Worm (Caenorhabditis elegans) whole organism, L2 larva: ENCODE results near the gene bbs-4.

Experiments
- C34F6.9 ChIP-seq: fragments of 150-350 bp; optimal IDR thresholded peaks from 2 replicates; lab custom pipeline; 2014; ENCODE audit warnings: missing biosample characterization, missing genetic modification characterization
- F13H6.1 ChIP-seq: sonication (generic microtip); optimal IDR thresholded peaks from 2 replicates; lab custom pipeline; 2016; ENCODE audit warnings: missing genetic modification characterization, missing compliant biosample characterization
- Y55F3AM.14 ChIP-seq: fragments of 200-800 bp; sonication (Bioruptor generic); optimal IDR thresholded peaks from 2 replicates; lab custom pipeline; 2018; ENCODE audit warnings: mild to moderate bottlenecking, missing genetic modification characterization, missing compliant biosample characterization
- ZK546.5 ChIP-seq: sonication (generic microtip); optimal IDR thresholded peaks from 2 replicates; lab custom pipeline; 2017; ENCODE audit warnings: missing biosample characterization, missing genetic modification characterization
- aly-2 ChIP-seq: fragments of 150-350 bp; optimal IDR thresholded peaks from 2 replicates; lab custom pipeline; 2014; ENCODE audit warnings: missing biosample characterization, missing genetic modification characterization
- blmp-1 ChIP-seq: sonication (generic microtip); optimal IDR thresholded peaks from 2 replicates; lab custom pipeline; 2017; ENCODE audit warnings: missing genetic modification characterization, mild to moderate bottlenecking, missing compliant biosample characterization, antibody characterized with exemption, moderate library complexity; ENCODE audit not compliant: insufficient read depth
- crh-2 ChIP-seq: sonication (generic microtip); optimal IDR thresholded peaks from 2 replicates; lab custom pipeline; 2017; ENCODE audit warnings: missing biosample characterization, missing genetic modification characterization
- dmd-4 ChIP-seq: sonication (generic microtip); optimal IDR thresholded peaks from 2 replicates; lab custom pipeline; 2017; ENCODE audit warnings: missing biosample characterization, missing genetic modification characterization
- egl-27 ChIP-seq: sonication (generic microtip); optimal IDR thresholded peaks from 3 replicates; lab custom pipeline; 2017; ENCODE audit warnings: missing biosample characterization, missing genetic modification reagents, missing genetic modification characterization
- elt-3 ChIP-seq: sonication (generic microtip); optimal IDR thresholded peaks from 2 replicates; lab custom pipeline; 2017; ENCODE audit warnings: missing biosample characterization, missing genetic modification characterization
- gmeb-1 ChIP-seq: fragments of 150-350 bp; optimal IDR thresholded peaks from 2 replicates; lab custom pipeline; 2014; ENCODE audit warnings: missing biosample characterization, missing genetic modification characterization
- lin-13 ChIP-seq: fragments of 150-350 bp; optimal IDR thresholded peaks from 2 replicates; lab custom pipeline; 2014; ENCODE audit warnings: missing biosample characterization, missing genetic modification reagents, missing genetic modification characterization
- lin-39 ChIP-seq: fragments of 150-350 bp; optimal IDR thresholded peaks from 2 replicates; lab custom pipeline; 2014; ENCODE audit warnings: missing biosample characterization, missing genetic modification reagents, missing genetic modification characterization
- lsy-2 ChIP-seq, 2 experiments: fragments of 150-350 bp in 1 of 2; sonication (generic microtip) in 1 of 2; optimal IDR thresholded peaks; 2 replicates each; lab custom pipeline; 2014 to 2017; ENCODE audit warnings: missing biosample characterization in 2 of 2, missing genetic modification characterization in 2 of 2
- mab-5 ChIP-seq: fragments of 150-350 bp; optimal IDR thresholded peaks from 2 replicates; lab custom pipeline; 2014; ENCODE audit warnings: missing biosample characterization, missing genetic modification characterization
- mbf-1 ChIP-seq: sonication (generic microtip); optimal IDR thresholded peaks from 2 replicates; lab custom pipeline; 2017; ENCODE audit warnings: missing biosample characterization, missing genetic modification characterization
- nhr-10 ChIP-seq: sonication (generic microtip); optimal IDR thresholded peaks from 2 replicates; lab custom pipeline; 2017; ENCODE audit warnings: missing biosample characterization, missing genetic modification characterization
- nhr-11 ChIP-seq: fragments of 150-350 bp; optimal IDR thresholded peaks from 2 replicates; lab custom pipeline; 2014; ENCODE audit warnings: missing biosample characterization, missing genetic modification characterization
- nhr-12 ChIP-seq: fragments of 150-350 bp; optimal IDR thresholded peaks from 2 replicates; lab custom pipeline; 2014; ENCODE audit warnings: missing biosample characterization, missing genetic modification characterization
- nhr-129 ChIP-seq: fragments of 150-350 bp; optimal IDR thresholded peaks from 2 replicates; lab custom pipeline; 2014; ENCODE audit warnings: missing biosample characterization, missing genetic modification characterization
- nhr-237 ChIP-seq: fragments of 150-350 bp; optimal IDR thresholded peaks from 2 replicates; lab custom pipeline; 2014; ENCODE audit warnings: missing biosample characterization, missing genetic modification characterization
- nhr-6 ChIP-seq: fragments of 150-350 bp; optimal IDR thresholded peaks from 2 replicates; lab custom pipeline; 2014; ENCODE audit warnings: missing biosample characterization, missing genetic modification characterization
- nhr-77 ChIP-seq: fragments of 150-350 bp; optimal IDR thresholded peaks from 2 replicates; lab custom pipeline; 2014; ENCODE audit warnings: missing biosample characterization, missing genetic modification characterization
- skn-1 ChIP-seq: sonication (generic microtip); optimal IDR thresholded peaks from 2 replicates; lab custom pipeline; 2017; ENCODE audit warnings: missing biosample characterization, missing genetic modification characterization
- sma-3 ChIP-seq: sonication (generic microtip); optimal IDR thresholded peaks from 2 replicates; lab custom pipeline; 2016; ENCODE audit warnings: missing genetic modification reagents, missing genetic modification characterization, missing compliant biosample characterization
- sma-9 ChIP-seq, 2 experiments: fragments of 150-350 bp in 1 of 2; sonication (generic microtip) in 1 of 2; optimal IDR thresholded peaks; 2 replicates each; lab custom pipeline; 2014 to 2016; ENCODE audit warnings: missing genetic modification characterization in 2 of 2, mild to moderate bottlenecking in 1 of 2, missing biosample characterization in 1 of 2, missing compliant biosample characterization in 1 of 2, missing genetic modification reagents in 1 of 2, moderate library complexity in 1 of 2
- snpc-4 ChIP-seq: fragments of 150-350 bp; optimal IDR thresholded peaks from 2 replicates; lab custom pipeline; 2014; ENCODE audit warnings: missing biosample characterization, missing genetic modification characterization
- unc-39 ChIP-seq: fragments of 150-350 bp; optimal IDR thresholded peaks from 2 replicates; lab custom pipeline; 2014; ENCODE audit warnings: missing biosample characterization, missing genetic modification characterization
- zag-1 ChIP-seq: fragments of 150-350 bp; optimal IDR thresholded peaks from 2 replicates; lab custom pipeline; 2014; ENCODE audit warnings: missing biosample characterization, missing genetic modification characterization
- ztf-1 ChIP-seq: fragments of 200-800 bp; sonication (Bioruptor generic); conservative IDR thresholded peaks from 2 replicates; pipeline ENCODE4 v1.3.6; 2022; ENCODE audit warnings: missing genetic modification characterization, missing compliant biosample characterization
- ztf-11 ChIP-seq: sonication (generic microtip); optimal IDR thresholded peaks from 2 replicates; lab custom pipeline; 2017; ENCODE audit warnings: missing biosample characterization, missing genetic modification characterization
- ztf-4 ChIP-seq: fragments of 150-350 bp; optimal IDR thresholded peaks from 2 replicates; lab custom pipeline; 2014; ENCODE audit warnings: missing biosample characterization, missing genetic modification characterization

The bbs-4 gene

ce11 chrIII:9616426-9616825 is 4.4 kb upstream of the bbs-4 start, which contains the start of gene hcp-3 (continued):
- TF ChIP-seq ZK546.5 (tag; lab: Kevin White, UChicago) = no peak
- TF ChIP-seq aly-2 (tag; lab: Kevin White, UChicago) = no peak
- TF ChIP-seq Y55F3AM.14 (GFP tag; lab: Kevin White, UChicago) = no peak
- TF ChIP-seq nhr-10 (tag; lab: Kevin White, UChicago) = no peak
- no peak for TF ChIP-seq nhr-77
- no peak for TF ChIP-seq nhr-237 (tag; lab: Kevin White, UChicago)
- no peak for TF ChIP-seq dmd-4 (tag; lab: Kevin White, UChicago)

DNA sequence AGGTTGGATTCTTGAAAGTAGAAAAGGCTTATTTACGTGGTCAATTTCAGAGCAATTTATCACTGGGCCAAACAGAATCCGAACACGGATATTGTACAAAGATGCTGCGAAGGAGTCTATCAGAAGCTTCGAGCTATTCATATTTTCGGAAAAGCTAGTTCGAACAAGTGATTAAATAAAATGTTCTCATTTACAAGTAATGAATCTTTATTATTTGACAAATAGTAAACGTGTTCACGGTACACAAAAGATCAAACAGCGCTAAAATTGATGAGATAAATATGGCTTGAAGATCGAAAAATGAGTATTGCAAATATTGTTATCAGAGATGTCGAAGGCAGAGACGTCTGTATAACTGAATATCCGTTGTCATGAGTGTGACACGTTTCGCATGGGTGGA is 3.1 kb upstream of the bbs-4 start:
- TF ChIP-seq aly-2 (tag; lab: Kevin White, UChicago) (no peak), nhr-129 (tag; lab: Kevin White, UChicago) (no peak), elt-3 (tag; lab: Kevin White, UChicago) (no peak), nhr-6 (tag; lab: Kevin White, UChicago) (no peak), skn-1 (tag; lab: Kevin White, UChicago) (no peak), lin-13 (no peak), crh-2 (no peak), nhr-237 (tag; lab: Kevin White, UChicago) (no peak), nhr-12 (tag; lab: Kevin White, UChicago) (no peak), unc-39 (tag; lab: Kevin White, UChicago) (no peak), snpc-4 (tag; lab: Kevin White, UChicago) (no peak), nhr-10 (tag; lab: Kevin White, UChicago) (no peak), mbf-1 (tag; lab: Kevin White, UChicago) (no peak)

- TF ChIP-seq ztf-11 (tag; lab: Kevin White, UChicago) (no peak), gmeb-1 (tag; lab: Kevin White, UChicago) (peak; percentile 84), crh-2 (no peak), C34F6.9 (tag; lab: Kevin White, UChicago) (peak; percentile 68), nhr-77 (no peak)
- TF ChIP-seq, all 48 proteins: peak for 2
These were observed 2.2 kb upstream of the bbs-4 start, which contains the start of the genes pri-1 and F58A4.6 for ce11 chrIII:9614211-9614610. TSS of gene pri-1 (minus strand) at chrIII:9614281. TSS of gene F58A4.6 (plus strand) at chrIII:9614482.

DNA sequence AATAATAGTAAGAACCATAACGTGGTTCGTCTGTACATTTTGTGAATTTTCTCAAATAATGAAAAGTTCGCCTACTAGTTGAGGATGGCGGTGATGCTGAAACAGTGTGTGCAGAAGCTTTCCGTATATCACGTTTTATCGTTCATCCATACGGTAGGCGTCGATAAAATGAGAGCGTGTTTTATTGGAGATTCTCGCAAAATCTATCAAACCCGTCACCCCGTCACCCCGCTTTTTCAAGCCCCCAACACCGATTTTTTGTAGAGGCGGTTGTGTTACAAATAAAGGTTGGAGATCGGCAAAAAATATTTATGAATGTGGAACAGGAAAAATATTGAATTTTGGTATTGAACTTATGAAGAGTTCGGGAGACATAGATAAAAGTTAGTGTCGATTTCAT is 3.3 kb downstream of the bbs-4 start, which contains the start of gene clec-161:
clec-161 (minus strand) TSS at position 101 of the 400 bp plus-strand sequence.
- no peak for TF ChIP-seq sma-9 (GFP tag; optimal IDR thresholded peaks at IDR 0.05; lab: Kevin White, UChicago)
- no peak for TF ChIP-seq sma-9 (tag; optimal IDR thresholded peaks at IDR 0.05; lab: Kevin White, UChicago)
- TF ChIP-seq zag-1 (tag; lab: Kevin White, UChicago) = no peak
- TF ChIP-seq sma-3 = no peak
- TF ChIP-seq mab-5 (tag; lab: Kevin White, UChicago) = no peak
- no peak for TF ChIP-seq ztf-11 (tag; lab: Kevin White, UChicago)
- no peak for TF ChIP-seq lin-39 (tag; lab: Kevin White, UChicago)
- TF ChIP-seq ztf-1 (GFP tag; lab: Robert Waterston, UW) = no peak
- TF ChIP-seq blmp-1 (tag; lab: Kevin White, UChicago) = no peak
- TF ChIP-seq nhr-6 (tag; lab: Kevin White, UChicago) = no peak
- TF ChIP-seq nhr-10 (tag; lab: Kevin White, UChicago) = no peak
- TF ChIP-seq ztf-4 (tag; lab: Kevin White, UChicago) = no peak
- no peak for TF ChIP-seq egl-27 (tag; lab: Kevin White, UChicago)
- no peak for TF ChIP-seq nhr-12 (tag; lab: Kevin White, UChicago)

ce11 chrIII:9600645-9601044 is 11.4 kb downstream of the bbs-4 start, which contains the start of gene F58A4.2:
TSS of gene F58A4.2 (minus strand) at chrIII:9600745.
- TF ChIP-seq ztf-4 (tag; lab: Kevin White, UChicago) = no peak
- TF ChIP-seq F13H6.1 (tag; lab: Kevin White, UChicago) = no peak
- no peak for TF ChIP-seq lsy-2 (tag; optimal IDR thresholded peaks at IDR 0.05; lab: Kevin White, UChicago)
- TF ChIP-seq Y55F3AM.14 (GFP tag; lab: Kevin White, UChicago) = no peak
- no peak for TF ChIP-seq nhr-11
- TF ChIP-seq nhr-6 (tag; lab: Kevin White, UChicago) = no peak
- no peak for TF ChIP-seq mbf-1 (tag; lab: Kevin White, UChicago)
